Fruit fly (Drosophila melanogaster) whole organism, pupa: ENCODE data around the gene CG42747.

ENCODE experiments used
- CG10348 ChIP-seq: fragments of 200-800 bp; sonication (Bioruptor generic); IDR thresholded peaks from 2 replicates; pipeline ENCODE4 v1.3.6; 2022; ENCODE audit warnings: missing biosample characterization, missing genetic modification characterization
- CG12605 ChIP-seq: fragments of 200-800 bp; sonication (Bioruptor generic); IDR thresholded peaks from 2 replicates; pipeline ENCODE4 v1.3.6; 2022; ENCODE audit warnings: missing biosample characterization, missing genetic modification characterization
- CG13204 ChIP-seq: fragments of 200-800 bp; sonication (Bioruptor generic); optimal IDR thresholded peaks from 2 replicates; lab custom pipeline; 2018; ENCODE audit warnings: missing biosample characterization, mild to moderate bottlenecking, missing genetic modification characterization, moderate library complexity
- CG15710 ChIP-seq: fragments of 200-800 bp; sonication (Bioruptor generic); optimal IDR thresholded peaks from 2 replicates; lab custom pipeline; 2018; ENCODE audit warnings: missing biosample characterization, mild to moderate bottlenecking, missing genetic modification characterization, moderate library complexity
- CG32121 ChIP-seq: fragments of 200-800 bp; sonication (Bioruptor generic); IDR thresholded peaks from 2 replicates; pipeline ENCODE4 v1.3.6; 2022; ENCODE audit warnings: missing biosample characterization, missing genetic modification characterization
- CG4496 ChIP-seq: fragments of 200-800 bp; sonication (Bioruptor generic); IDR thresholded peaks from 3 replicates; pipeline ENCODE4 v1.3.6; 2022; ENCODE audit warnings: missing biosample characterization, missing genetic modification characterization
- CG8159 ChIP-seq: fragments of 200-800 bp; sonication (Bioruptor generic); optimal IDR thresholded peaks from 3 replicates; lab custom pipeline; 2018; ENCODE audit warnings: missing biosample characterization, mild to moderate bottlenecking, missing genetic modification characterization, moderate library complexity
- CG9948 ChIP-seq: fragments of 200-800 bp; sonication (Bioruptor generic); optimal IDR thresholded peaks from 2 replicates; lab custom pipeline; 2018; ENCODE audit warnings: missing biosample characterization, mild to moderate bottlenecking, missing genetic modification characterization, moderate library complexity
- D1 ChIP-seq: fragments of 200-800 bp; sonication (Bioruptor generic); optimal IDR thresholded peaks from 2 replicates; lab custom pipeline; 2018; ENCODE audit warnings: missing biosample characterization, mild to moderate bottlenecking, missing genetic modification characterization, moderate library complexity
- EcR ChIP-seq: fragments of 200-800 bp; sonication (Bioruptor generic); optimal IDR thresholded peaks from 3 replicates; lab custom pipeline; 2019; ENCODE audit warnings: missing biosample characterization, missing genetic modification characterization, mild to moderate bottlenecking, moderate library complexity, missing genetic modification reagents
- Pif1A ChIP-seq: fragments of 200-800 bp; sonication (Bioruptor generic); optimal IDR thresholded peaks from 3 replicates; lab custom pipeline; 2016; ENCODE audit warnings: missing biosample characterization, missing genetic modification characterization
- Snoo ChIP-seq: fragments of 200-800 bp; sonication (Bioruptor generic); optimal IDR thresholded peaks from 3 replicates; lab custom pipeline; 2017; ENCODE audit warnings: missing biosample characterization, mild to moderate bottlenecking, missing genetic modification characterization, inconsistent platforms
- fd96Ca ChIP-seq: fragments of 200-800 bp; sonication (Bioruptor generic); IDR thresholded peaks from 3 replicates; pipeline ENCODE4 v1.3.6; 2022; ENCODE audit warnings: missing biosample characterization, missing genetic modification characterization

DNA sequence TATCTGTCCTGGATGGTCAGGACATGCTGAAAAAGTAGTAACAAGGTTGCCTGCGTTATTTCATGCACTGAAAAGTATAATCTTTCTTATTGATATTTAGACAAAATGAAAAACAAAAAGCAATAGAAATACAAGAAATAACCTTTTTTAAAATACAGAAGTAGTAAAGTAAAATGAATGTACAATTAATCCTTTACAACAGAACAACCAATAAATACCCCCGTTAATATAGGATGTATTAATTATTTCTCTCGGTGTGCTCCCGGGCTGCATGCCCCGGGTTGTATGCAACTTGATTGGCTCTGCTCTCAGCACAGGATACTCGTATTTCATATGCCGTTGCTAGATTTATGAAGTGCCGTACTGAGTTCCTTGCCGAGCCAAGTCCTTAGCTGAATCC is 98.2 kb downstream of the CG42747 start:
- TF ChIP-seq CG8159 (peak; percentile 29), fd96Ca (GFP tag; lab: Robert Waterston, UW) (no peak), Pif1A (GFP tag; lab: Kevin White, UChicago) (no peak), CG10348 (GFP tag; lab: Robert Waterston, UW) (no peak), D1 (tag; lab: Kevin White, UChicago) (no peak), CG9948 (tag; lab: Kevin White, UChicago) (no peak), CG12605 (no peak), CG13204 (no peak), Snoo (tag; lab: Kevin White, UChicago) (no peak), CG4496 (GFP tag; lab: Robert Waterston, UW) (no peak), CG15710 (tag; lab: Kevin White, UChicago) (no peak), CG32121 (GFP tag; lab: Robert Waterston, UW) (no peak), EcR (GFP tag; lab: Kevin White, UChicago) (no peak)
